Worm (Caenorhabditis elegans): ENCODE data around the gene Y73F4A.2.

Gene Y73F4A.2

ce11 chrIV:9007947-9008346 lies 35.2 kb downstream of the Y73F4A.2 start (continued):
- TF ChIP-seq lag-1 (GFP tag; IDR thresholded peaks at IDR 0.05): no peak
- TF ChIP-seq ekl-4 (GFP tag; IDR thresholded peaks at IDR 0.05): no peak
- no peak for TF ChIP-seq attf-3 (GFP tag; conservative IDR thresholded peaks at IDR 0.05)
- no peak for TF ChIP-seq chd-7 (tag; optimal IDR thresholded peaks at IDR 0.05)
- TF ChIP-seq aptf-3 (GFP tag; IDR thresholded peaks at IDR 0.05): no peak
- no peak for TF ChIP-seq ets-4 (GFP tag; optimal IDR thresholded peaks at IDR 0.05)

DNA sequence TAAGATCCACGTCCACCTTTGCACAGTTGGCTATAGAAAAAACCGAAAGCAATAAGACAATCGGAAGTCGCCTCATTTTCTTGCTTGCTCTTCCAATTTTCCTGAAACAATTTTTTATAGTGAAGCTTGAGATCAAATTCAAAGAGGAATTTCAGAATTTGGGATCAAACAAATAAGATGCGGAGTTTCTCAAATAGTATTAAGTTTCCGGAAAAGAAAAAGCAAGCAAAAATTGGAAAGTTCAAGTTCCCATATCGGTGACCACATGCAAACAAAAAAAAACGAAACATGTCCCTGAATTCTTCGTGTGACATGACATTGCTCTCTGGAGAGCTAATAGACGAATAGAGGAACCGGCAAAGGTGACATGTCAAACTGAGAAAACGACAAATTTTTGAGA lies 37.8 kb downstream of the Y73F4A.2 start, which contains the start of gene unc-129:
Gene unc-129, minus strand, starts transcription at position 101 of the 400 bp plus-strand sequence.
- TF ChIP-seq ztf-3 (GFP tag; optimal IDR thresholded peaks at IDR 0.05): no peak
- TF ChIP-seq nfya-2 (GFP tag; IDR thresholded peaks at IDR 0.05): no peak
- no peak for TF ChIP-seq pha-4 (tag; optimal IDR thresholded peaks at IDR 0.05)
- TF ChIP-seq rec-8 (tag; optimal IDR thresholded peaks at IDR 0.05): no peak
- TF ChIP-seq hlh-26 (GFP tag; conservative IDR thresholded peaks at IDR 0.05): no peak
- no peak for TF ChIP-seq lin-40 (tag; optimal IDR thresholded peaks at IDR 0.05)
- no peak for TF ChIP-seq ceh-79 (tag; optimal IDR thresholded peaks at IDR 0.05)
- TF ChIP-seq zfh-2 (GFP tag; conservative IDR thresholded peaks at IDR 0.05): no peak
- TF ChIP-seq Y56A3A.18 (GFP tag; IDR thresholded peaks at IDR 0.05): no peak
- no peak for TF ChIP-seq F33H1.4 (GFP tag; IDR thresholded peaks at IDR 0.05)
- no peak for TF ChIP-seq B0261.1 (tag; optimal IDR thresholded peaks at IDR 0.05)
- no peak for TF ChIP-seq hrde-1 (tag; optimal IDR thresholded peaks at IDR 0.05; ENCODE audit: borderline replicate concordance)

DNA sequence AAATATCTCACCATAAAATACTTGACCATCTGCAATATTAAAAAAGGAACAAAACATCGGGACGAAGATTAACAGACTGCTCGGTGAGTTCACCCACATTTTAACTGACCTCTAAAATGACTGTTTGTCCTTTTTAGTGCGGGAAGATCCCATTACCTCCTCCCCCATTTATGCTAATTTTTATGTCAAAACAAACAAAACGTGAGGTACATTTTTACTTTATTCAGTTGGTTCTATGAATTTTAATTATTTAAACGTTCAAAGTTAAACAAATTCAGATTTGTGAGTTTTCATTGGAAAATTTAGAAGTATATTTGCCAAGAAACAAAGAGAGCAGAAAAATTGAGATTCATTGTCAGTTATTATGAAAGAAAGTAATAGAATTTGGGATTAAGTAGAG lies 40.5 kb downstream of the Y73F4A.2 start, which contains the start of gene C53D6.8:
Gene C53D6.8, minus strand, starts transcription at position 101 of the 400 bp plus-strand sequence.
- TF ChIP-seq ztf-28 (GFP tag; IDR thresholded peaks at IDR 0.05): no peak
- no peak for TF ChIP-seq F37B4.10 (GFP tag; IDR thresholded peaks at IDR 0.05)
- no peak for TF ChIP-seq ccch-3 (GFP tag; optimal IDR thresholded peaks at IDR 0.05)
- TF ChIP-seq ztf-3 (GFP tag; optimal IDR thresholded peaks at IDR 0.05): no peak
- no peak for TF ChIP-seq cebp-1 (GFP tag; IDR thresholded peaks at IDR 0.05)
- no peak for TF ChIP-seq cebp-1 (tag; optimal IDR thresholded peaks at IDR 0.05)
- TF ChIP-seq mes-4 (tag; optimal IDR thresholded peaks at IDR 0.05): no peak
- TF ChIP-seq Y95B8A.8 (GFP tag; IDR thresholded peaks at IDR 0.05): no peak
- no peak for TF ChIP-seq lin-35 (GFP tag; optimal IDR thresholded peaks at IDR 0.05)
- TF ChIP-seq chd-7 (tag; optimal IDR thresholded peaks at IDR 0.05): no peak
- TF ChIP-seq nhr-80 (tag; optimal IDR thresholded peaks at IDR 0.05): no peak
- no peak for TF ChIP-seq egrh-3 (GFP tag; IDR thresholded peaks at IDR 0.05)
- no peak for TF ChIP-seq madf-6 (GFP tag; IDR thresholded peaks at IDR 0.05)
- TF ChIP-seq K11D2.4 (GFP tag; IDR thresholded peaks at IDR 0.05): no peak
- TF ChIP-seq C06A6.2 (GFP tag; conservative IDR thresholded peaks at IDR 0.05): no peak

ce11 chrIV:9001184-9001583 lies 42.0 kb downstream of the Y73F4A.2 start:
- TF ChIP-seq nhr-90 (tag; optimal IDR thresholded peaks at IDR 0.05) (no peak), egl-44 (GFP tag; IDR thresholded peaks at IDR 0.05) (no peak), sdz-38 (tag; optimal IDR thresholded peaks at IDR 0.05) (no peak), mes-4 (tag; optimal IDR thresholded peaks at IDR 0.05) (no peak), efl-1 (GFP tag; optimal IDR thresholded peaks at IDR 0.05) (no peak), F10E7.11 (tag; optimal IDR thresholded peaks at IDR 0.05) (no peak), cebp-2 (GFP tag; IDR thresholded peaks at IDR 0.05) (no peak), ceh-40 (GFP tag; IDR thresholded peaks at IDR 0.05) (no peak), ccch-3 (GFP tag; optimal IDR thresholded peaks at IDR 0.05) (no peak), lin-40 (tag; optimal IDR thresholded peaks at IDR 0.05) (no peak), B0336.3 (GFP tag; IDR thresholded peaks at IDR 0.05) (no peak), hlh-26 (GFP tag; conservative IDR thresholded peaks at IDR 0.05) (no peak), snpc-1.3 (tag; optimal IDR thresholded peaks at IDR 0.05; ENCODE audit: insufficient read depth) (peak; percentile 73), lin-54 (GFP tag; optimal IDR thresholded peaks at IDR 0.05) (no peak), tbx-9 (tag; optimal IDR thresholded peaks at IDR 0.05; ENCODE audit: borderline replicate concordance) (no peak), madf-8 (GFP tag; conservative IDR thresholded peaks at IDR 0.05) (no peak), ceh-27 (GFP tag; optimal IDR thresholded peaks at IDR 0.05) (no peak), F37B4.10 (GFP tag; IDR thresholded peaks at IDR 0.05) (no peak), mxl-1 (tag; optimal IDR thresholded peaks at IDR 0.05) (no peak), aptf-3 (GFP tag; IDR thresholded peaks at IDR 0.05) (no peak)
